Fruit fly (Drosophila melanogaster): Measurements from ENCODE around the gene CG5653.
A peak's percentile ranks its signal among the peaks of the same experiment; 100 is the strongest.

- TF ChIP-seq OdsH (GFP tag; optimal IDR thresholded peaks at IDR 0.05) (no peak), psq (GFP tag; optimal IDR thresholded peaks at IDR 0.05) (no peak), Abd-B (GFP tag; optimal IDR thresholded peaks at IDR 0.05) (no peak), Hnf4 (GFP tag; optimal IDR thresholded peaks at IDR 0.05) (no peak), rgr (GFP tag; optimal IDR thresholded peaks at IDR 0.05) (peak; percentile 31), N (GFP tag; optimal IDR thresholded peaks at IDR 0.05) (no peak), GATAd (GFP tag; optimal IDR thresholded peaks at IDR 0.05) (no peak), foxo (GFP tag; optimal IDR thresholded peaks at IDR 0.05) (peak in 1 of 2 experiments; percentile 19), tai (GFP tag; optimal IDR thresholded peaks at IDR 0.05) (no peak)
These were observed 31.6 kb upstream of the CG5653 start, which contains the start of the genes smg and CG5087 for dm6 chr3L:8997686-8998239.

Measured in whole organism, wandering third instar larva.